Comparison of ENCODE assay signal across 5 fruit fly cellular contexts in the genomic region with DNA sequence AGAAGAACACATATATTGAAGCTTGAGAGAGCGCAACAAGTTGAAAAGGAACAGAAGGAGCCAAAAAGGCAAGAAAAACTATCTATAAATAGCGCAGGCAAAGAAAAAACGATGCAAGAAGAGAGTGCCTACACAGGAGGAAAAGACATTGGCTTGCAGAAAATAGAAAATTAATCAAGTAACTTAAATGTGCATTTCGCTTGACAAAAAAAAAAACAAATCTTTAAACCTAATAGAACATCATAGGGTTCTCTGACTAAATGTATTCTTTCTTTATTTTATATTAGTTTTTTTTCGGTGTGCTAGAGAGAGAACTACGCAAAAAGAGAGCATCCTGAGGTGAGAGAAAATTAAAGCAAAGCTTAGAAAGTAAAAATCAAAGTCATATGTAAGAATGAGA.
TF ChIP-seq lines count a peak whose summit lies in the region.

No protein-coding gene starts in this region.

- TF ChIP-seq CTCF in whole organism, embryonic (GFP tag; optimal IDR thresholded peaks at IDR 0.05; lab: Kevin White, UChicago) = no peak

TF ChIP-seq in whole organism, adult, 20 proteins besides CTCF, POLR2A, EP300 and RAD21:
- TF ChIP-seq CG14711 (tag; optimal IDR thresholded peaks at IDR 0.05; lab: Kevin White, UChicago) (peak; percentile 6), CG5204 (GFP tag; optimal IDR thresholded peaks at IDR 0.05; lab: Kevin White, UChicago) (no peak), bab1 (GFP tag; optimal IDR thresholded peaks at IDR 0.05; lab: Kevin White, UChicago) (peak; percentile 89)

TF ChIP-seq in whole organism, embryonic, 481 proteins besides CTCF, POLR2A, EP300 and RAD21 (continues in another document):
- TF ChIP-seq CG16779 (GFP tag; IDR thresholded peaks at IDR 0.05; lab: Robert Waterston, UW) (no peak), CG3726 (GFP tag; IDR thresholded peaks at IDR 0.05; lab: Robert Waterston, UW) (no peak), CG10654 (GFP tag; optimal IDR thresholded peaks at IDR 0.05; lab: Kevin White, UChicago) (peak; percentile 17), hb (GFP tag; IDR thresholded peaks at IDR 0.05; lab: Robert Waterston, UW; ENCODE audit: partially characterized antibody) (no peak), CG11093 (GFP tag; IDR thresholded peaks at IDR 0.05; lab: Robert Waterston, UW) (peak; percentile 56; the same call in 1 of the 3 replicates), pan (optimal IDR thresholded peaks at IDR 0.05; lab: Kevin White, UChicago) (no peak), pan (GFP tag; optimal IDR thresholded peaks at IDR 0.05 in 1 of 2, IDR thresholded peaks at IDR 0.05 in 1 of 2) (peak in 1 of 2 experiments; percentile 21), lilli (GFP tag; optimal IDR thresholded peaks at IDR 0.05; lab: Kevin White, UChicago) (no peak), CG12769 (tag; optimal IDR thresholded peaks at IDR 0.05; lab: Kevin White, UChicago) (no peak), fd64A (GFP tag; optimal IDR thresholded peaks at IDR 0.05; lab: Kevin White, UChicago) (no peak), Antp (GFP tag; optimal IDR thresholded peaks at IDR 0.05; lab: Kevin White, UChicago) (no peak), CG11456 (GFP tag; IDR thresholded peaks at IDR 0.05; lab: Robert Waterston, UW) (no peak), Sin3A (optimal IDR thresholded peaks at IDR 0.05; lab: Kevin White, UChicago) (no peak), ind (GFP tag; optimal IDR thresholded peaks at IDR 0.05; lab: Kevin White, UChicago) (peak; percentile 15), hth (optimal IDR thresholded peaks at IDR 0.05; lab: Kevin White, UChicago) (no peak), CG5953 (GFP tag; IDR thresholded peaks at IDR 0.05; lab: Robert Waterston, UW) (no peak), CG1832 (GFP tag; optimal IDR thresholded peaks at IDR 0.05; lab: Kevin White, UChicago) (no peak), Ptx1 (GFP tag; IDR thresholded peaks at IDR 0.05; lab: Robert Waterston, UW) (peak; percentile 58), D19A (tag; optimal IDR thresholded peaks at IDR 0.05; lab: Kevin White, UChicago) (peak; percentile 13), trem (tag; optimal IDR thresholded peaks at IDR 0.05; lab: Kevin White, UChicago) (no peak), CG10959 (GFP tag; IDR thresholded peaks at IDR 0.05; lab: Robert Waterston, UW) (peak; percentile 54)

TF ChIP-seq in whole organism, prepupa, 60 proteins besides CTCF, POLR2A, EP300 and RAD21 (continues in another document):
- TF ChIP-seq spab (GFP tag; optimal IDR thresholded peaks at IDR 0.05; lab: Kevin White, UChicago) = peak; percentile 88
- peak; percentile 83 for TF ChIP-seq CG9139 (GFP tag; optimal IDR thresholded peaks at IDR 0.05; lab: Kevin White, UChicago)
- peak; percentile 89 for TF ChIP-seq Ets96B (tag; optimal IDR thresholded peaks at IDR 0.05; lab: Kevin White, UChicago)
- no peak for TF ChIP-seq fd85E (GFP tag; optimal IDR thresholded peaks at IDR 0.05; lab: Kevin White, UChicago)
- peak; percentile 96 for TF ChIP-seq CG10631 (GFP tag; optimal IDR thresholded peaks at IDR 0.05; lab: Kevin White, UChicago)
- peak; percentile 25 for TF ChIP-seq cyc (GFP tag; optimal IDR thresholded peaks at IDR 0.05; lab: Kevin White, UChicago)
- TF ChIP-seq OdsH (GFP tag; optimal IDR thresholded peaks at IDR 0.05; lab: Kevin White, UChicago) = peak; percentile 89
- peak; percentile 88 for TF ChIP-seq net (GFP tag; optimal IDR thresholded peaks at IDR 0.05; lab: Kevin White, UChicago)
- TF ChIP-seq CG8632 (GFP tag; optimal IDR thresholded peaks at IDR 0.05; lab: Kevin White, UChicago) = peak; percentile 75
- TF ChIP-seq CG3919 (GFP tag; optimal IDR thresholded peaks at IDR 0.05; lab: Kevin White, UChicago) = peak; percentile 91
- TF ChIP-seq CG10669 (GFP tag; optimal IDR thresholded peaks at IDR 0.05; lab: Kevin White, UChicago) = peak; percentile 89
- TF ChIP-seq dac (GFP tag; optimal IDR thresholded peaks at IDR 0.05; lab: Kevin White, UChicago) = peak; percentile 83
- peak; percentile 49 for TF ChIP-seq dsx (GFP tag; optimal IDR thresholded peaks at IDR 0.05; lab: Kevin White, UChicago; ENCODE audit: poor library complexity, severe bottlenecking)
- no peak for TF ChIP-seq Ets21C (GFP tag; optimal IDR thresholded peaks at IDR 0.05; lab: Kevin White, UChicago)
- TF ChIP-seq CG11294 (GFP tag; IDR thresholded peaks at IDR 0.05; lab: Robert Waterston, UW) = peak; percentile 76
- peak; percentile 48 for TF ChIP-seq Met (GFP tag; optimal IDR thresholded peaks at IDR 0.05; lab: Kevin White, UChicago)
- no peak for TF ChIP-seq CG6854 (GFP tag; optimal IDR thresholded peaks at IDR 0.05; lab: Kevin White, UChicago)
- peak; percentile 2 for TF ChIP-seq Hr39 (GFP tag; optimal IDR thresholded peaks at IDR 0.05; lab: Kevin White, UChicago)
- TF ChIP-seq Sox102F (GFP tag; optimal IDR thresholded peaks at IDR 0.05; lab: Kevin White, UChicago) = no peak
- peak; percentile 91 for TF ChIP-seq Gug (GFP tag; IDR thresholded peaks at IDR 0.05; lab: Robert Waterston, UW)
- peak; percentile 91 for TF ChIP-seq pdm3 (GFP tag; optimal IDR thresholded peaks at IDR 0.05; lab: Kevin White, UChicago)

TF ChIP-seq in whole organism, pupa, 21 proteins besides CTCF, POLR2A, EP300 and RAD21:
- TF ChIP-seq D1 (tag; optimal IDR thresholded peaks at IDR 0.05; lab: Kevin White, UChicago) (peak; percentile 83), gl (tag; optimal IDR thresholded peaks at IDR 0.05; lab: Kevin White, UChicago) (peak; percentile 80), Pif1A (GFP tag; optimal IDR thresholded peaks at IDR 0.05; lab: Kevin White, UChicago) (peak; percentile 83), CG34367 (tag; optimal IDR thresholded peaks at IDR 0.05; lab: Kevin White, UChicago) (peak; percentile 93), fd96Ca (GFP tag; IDR thresholded peaks at IDR 0.05; lab: Robert Waterston, UW) (peak; percentile 84), CG12605 (GFP tag; IDR thresholded peaks at IDR 0.05; lab: Robert Waterston, UW) (peak; percentile 91), rn (GFP tag; IDR thresholded peaks at IDR 0.05; lab: Robert Waterston, UW) (peak; percentile 77), Pif1B (GFP tag; optimal IDR thresholded peaks at IDR 0.05; lab: Kevin White, UChicago) (peak; percentile 92), CG8159 (tag; optimal IDR thresholded peaks at IDR 0.05; lab: Kevin White, UChicago) (peak; percentile 92), CG4496 (GFP tag; IDR thresholded peaks at IDR 0.05; lab: Robert Waterston, UW) (peak; percentile 96), CG17806 (tag; optimal IDR thresholded peaks at IDR 0.05; lab: Kevin White, UChicago) (peak; percentile 96), EcR (GFP tag; optimal IDR thresholded peaks at IDR 0.05; lab: Kevin White, UChicago) (peak; percentile 24), CG8301 (tag; optimal IDR thresholded peaks at IDR 0.05; lab: Kevin White, UChicago) (peak; percentile 96), Ets98B (GFP tag; IDR thresholded peaks at IDR 0.05; lab: Robert Waterston, UW) (peak; percentile 94), CG13204 (GFP tag; optimal IDR thresholded peaks at IDR 0.05; lab: Kevin White, UChicago) (peak; percentile 77), CG32121 (GFP tag; IDR thresholded peaks at IDR 0.05; lab: Robert Waterston, UW) (peak; percentile 78), CG10348 (GFP tag; IDR thresholded peaks at IDR 0.05; lab: Robert Waterston, UW) (0 out of 2 replicates have a peak, but pooled peaks have one; percentile 34), CG15710 (tag; optimal IDR thresholded peaks at IDR 0.05; lab: Kevin White, UChicago) (peak; percentile 94), CG9948 (tag; optimal IDR thresholded peaks at IDR 0.05; lab: Kevin White, UChicago) (peak; percentile 95), CG14655 (GFP tag; optimal IDR thresholded peaks at IDR 0.05; lab: Kevin White, UChicago) (peak; percentile 97), Snoo (tag; optimal IDR thresholded peaks at IDR 0.05; lab: Kevin White, UChicago) (no peak)

TF ChIP-seq in whole organism, wandering third instar larva, 38 proteins besides CTCF, POLR2A, EP300 and RAD21:
- no peak for TF ChIP-seq Mio (GFP tag; optimal IDR thresholded peaks at IDR 0.05; lab: Kevin White, UChicago)
- TF ChIP-seq sv (GFP tag; optimal IDR thresholded peaks at IDR 0.05; lab: Kevin White, UChicago) = no peak
- no peak for TF ChIP-seq woc (GFP tag; optimal IDR thresholded peaks at IDR 0.05; lab: Kevin White, UChicago)
- peak in 1 of 2 experiments; percentile 3 for TF ChIP-seq foxo (GFP tag; optimal IDR thresholded peaks at IDR 0.05; lab: Kevin White, UChicago)
- TF ChIP-seq Hr78 (GFP tag; optimal IDR thresholded peaks at IDR 0.05; lab: Kevin White, UChicago) = no peak
- no peak for TF ChIP-seq dl (GFP tag; optimal IDR thresholded peaks at IDR 0.05; lab: Kevin White, UChicago; ENCODE audit: insufficient read depth in 1 of 2, partially characterized antibody in 2 of 2)
- no peak for TF ChIP-seq Dfd (GFP tag; optimal IDR thresholded peaks at IDR 0.05; lab: Kevin White, UChicago)
- TF ChIP-seq fru (GFP tag; optimal IDR thresholded peaks at IDR 0.05; lab: Kevin White, UChicago) = peak; percentile 18
- no peak for TF ChIP-seq jim (GFP tag; optimal IDR thresholded peaks at IDR 0.05; lab: Kevin White, UChicago)
- no peak for TF ChIP-seq rgr (GFP tag; optimal IDR thresholded peaks at IDR 0.05; lab: Kevin White, UChicago)
- TF ChIP-seq ey (GFP tag; optimal IDR thresholded peaks at IDR 0.05; lab: Kevin White, UChicago) = peak; percentile 44
- no peak for TF ChIP-seq usp (GFP tag; optimal IDR thresholded peaks at IDR 0.05; lab: Kevin White, UChicago)
- TF ChIP-seq Hr83 (GFP tag; optimal IDR thresholded peaks at IDR 0.05; lab: Kevin White, UChicago; ENCODE audit: poor library complexity, severe bottlenecking) = no peak
TF ChIP-seq in whole organism, wandering third instar larva: peak in this region for 3.
